Fruit fly (Drosophila melanogaster): ENCODE measurements around the gene Crg-1.
A peak's percentile ranks its signal among the peaks of the same experiment; 100 is the strongest.

Crg-1 gene

DNA sequence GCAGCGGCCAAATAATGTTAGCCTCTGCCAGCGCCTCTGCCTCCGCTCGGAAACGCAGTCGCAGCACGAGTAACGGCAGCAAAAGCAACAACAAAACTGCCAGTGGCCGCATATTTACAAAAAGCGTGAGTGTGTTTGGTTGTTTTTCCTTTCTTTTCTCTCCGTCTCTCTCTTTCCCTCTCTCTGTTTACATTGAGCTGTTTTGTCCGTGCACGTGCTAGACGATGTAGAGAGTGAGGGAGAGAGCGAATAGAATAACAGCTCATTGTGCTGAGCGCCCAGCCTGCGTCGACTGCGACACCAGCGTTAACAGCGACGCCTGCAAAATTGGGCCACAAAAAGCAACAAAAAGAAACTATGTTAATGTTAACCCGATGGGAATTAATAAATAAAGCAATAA, 15.8 kb upstream of the Crg-1 start (continued):
- no peak for TF ChIP-seq CG31627 (GFP tag; optimal IDR thresholded peaks at IDR 0.05)
- peak; percentile 57 for TF ChIP-seq svp (GFP tag)
- TF ChIP-seq CG3032 (tag; optimal IDR thresholded peaks at IDR 0.05) = peak; percentile 22
- TF ChIP-seq Ets21C (GFP tag; optimal IDR thresholded peaks at IDR 0.05) = no peak
- no peak for TF ChIP-seq Eip93F (GFP tag; optimal IDR thresholded peaks at IDR 0.05)
- peak; percentile 35 for TF ChIP-seq CG3919 (GFP tag; optimal IDR thresholded peaks at IDR 0.05)
- TF ChIP-seq CG6808 (GFP tag; optimal IDR thresholded peaks at IDR 0.05) = peak; percentile 74
- peak; percentile 75 for TF ChIP-seq Sox14 (GFP tag; optimal IDR thresholded peaks at IDR 0.05)
- peak; percentile 22 for TF ChIP-seq fd85E (GFP tag; optimal IDR thresholded peaks at IDR 0.05)
- peak; percentile 52 for TF ChIP-seq CG10669 (GFP tag; optimal IDR thresholded peaks at IDR 0.05)
- peak; percentile 71 for TF ChIP-seq CG9139 (GFP tag; optimal IDR thresholded peaks at IDR 0.05)
- no peak for TF ChIP-seq CG11762 (GFP tag; optimal IDR thresholded peaks at IDR 0.05; ENCODE audit: insufficient read depth)
- peak; percentile 75 for TF ChIP-seq Ets96B (tag; optimal IDR thresholded peaks at IDR 0.05)
- TF ChIP-seq CG4318 (GFP tag; optimal IDR thresholded peaks at IDR 0.05) = no peak
- TF ChIP-seq Smox (GFP tag; optimal IDR thresholded peaks at IDR 0.05) = no peak
- peak; percentile 53 for TF ChIP-seq fd59A (GFP tag; optimal IDR thresholded peaks at IDR 0.05)
- TF ChIP-seq eg (GFP tag; IDR thresholded peaks at IDR 0.05) = peak; percentile 86
- peak; percentile 70 for TF ChIP-seq CG16779 (tag; optimal IDR thresholded peaks at IDR 0.05)
- peak; percentile 61 for TF ChIP-seq Met (GFP tag; optimal IDR thresholded peaks at IDR 0.05)
- TF ChIP-seq CG6163 (GFP tag; IDR thresholded peaks at IDR 0.05) = peak; percentile 92
- peak; percentile 24 for TF ChIP-seq achi (GFP tag; optimal IDR thresholded peaks at IDR 0.05)
- TF ChIP-seq pdm3 (GFP tag; optimal IDR thresholded peaks at IDR 0.05) = peak; percentile 25
- TF ChIP-seq CG15336 (GFP tag; IDR thresholded peaks at IDR 0.05) = peak; percentile 69

dm6 chrX:3778135-3778951, 14.7 kb upstream of the Crg-1 start:
- TF ChIP-seq cyc (GFP tag; optimal IDR thresholded peaks at IDR 0.05) = no peak
- TF ChIP-seq CG9139 (GFP tag; optimal IDR thresholded peaks at IDR 0.05) = peak; percentile 95
- peak; percentile 96 for TF ChIP-seq Blimp-1 (GFP tag; optimal IDR thresholded peaks at IDR 0.05)
- peak; percentile 4 for TF ChIP-seq CG8632 (GFP tag; optimal IDR thresholded peaks at IDR 0.05)
- TF ChIP-seq CG16779 (tag; optimal IDR thresholded peaks at IDR 0.05) = peak; percentile 84
- TF ChIP-seq CG34406 (GFP tag; optimal IDR thresholded peaks at IDR 0.05) = peak; percentile 1
- peak; percentile 93 for TF ChIP-seq Eip93F (GFP tag; optimal IDR thresholded peaks at IDR 0.05)
- peak; percentile 63 for TF ChIP-seq net (GFP tag; optimal IDR thresholded peaks at IDR 0.05)
- no peak; the same call in 1 of the 2 replicates for TF ChIP-seq CG11294 (GFP tag; IDR thresholded peaks at IDR 0.05)
- TF ChIP-seq fd85E (GFP tag; optimal IDR thresholded peaks at IDR 0.05) = peak; percentile 31
- TF ChIP-seq Hr38 (GFP tag; optimal IDR thresholded peaks at IDR 0.05) = no peak
- TF ChIP-seq Eip75B (GFP tag; optimal IDR thresholded peaks at IDR 0.05) = peak; percentile 55
- TF ChIP-seq CG6163 (GFP tag; IDR thresholded peaks at IDR 0.05) = peak; percentile 85
- TF ChIP-seq salr (GFP tag; optimal IDR thresholded peaks at IDR 0.05) = peak in 1 of 2 experiments; percentile 71
- no peak for TF ChIP-seq Sox102F (GFP tag; optimal IDR thresholded peaks at IDR 0.05)
- TF ChIP-seq CG6854 (GFP tag; optimal IDR thresholded peaks at IDR 0.05) = peak; percentile 78
- peak; percentile 69 for TF ChIP-seq CG8119 (GFP tag; IDR thresholded peaks at IDR 0.05)
- peak; percentile 75; the same call in 2 of the 3 replicates for TF ChIP-seq eg (GFP tag; IDR thresholded peaks at IDR 0.05)
- peak; percentile 63 for TF ChIP-seq CG6276 (GFP tag; optimal IDR thresholded peaks at IDR 0.05)
- no peak for TF ChIP-seq Ets21C (GFP tag; optimal IDR thresholded peaks at IDR 0.05)
- TF ChIP-seq spab (GFP tag; optimal IDR thresholded peaks at IDR 0.05) = peak; percentile 82
- no peak for TF ChIP-seq Sox15 (GFP tag; optimal IDR thresholded peaks at IDR 0.05)
- no peak for TF ChIP-seq Hr39 (GFP tag; optimal IDR thresholded peaks at IDR 0.05)
- no peak for TF ChIP-seq CG31627 (GFP tag; optimal IDR thresholded peaks at IDR 0.05)
- TF ChIP-seq lz (GFP tag; optimal IDR thresholded peaks at IDR 0.05) = no peak
- TF ChIP-seq dac (GFP tag; optimal IDR thresholded peaks at IDR 0.05) = peak; percentile 40
- no peak for TF ChIP-seq acj6 (GFP tag; optimal IDR thresholded peaks at IDR 0.05)
- peak; percentile 6 for TF ChIP-seq Met (GFP tag; optimal IDR thresholded peaks at IDR 0.05)
- no peak for TF ChIP-seq CG8319 (GFP tag; optimal IDR thresholded peaks at IDR 0.05)
- peak; percentile 59 for TF ChIP-seq Eip78C (GFP tag)
- TF ChIP-seq CG32006 (GFP tag; optimal IDR thresholded peaks at IDR 0.05) = no peak
- no peak for TF ChIP-seq Hr4 (GFP tag; optimal IDR thresholded peaks at IDR 0.05)
- TF ChIP-seq vri (GFP tag; optimal IDR thresholded peaks at IDR 0.05) = peak; percentile 83
- TF ChIP-seq topi (GFP tag; optimal IDR thresholded peaks at IDR 0.05) = no peak
- TF ChIP-seq Lpt (GFP tag; optimal IDR thresholded peaks at IDR 0.05) = peak; percentile 78
